Fruit fly (Drosophila melanogaster) whole organism, pupa: ENCODE data around the gene Tengl1.

Experiments
- CG10348 ChIP-seq: fragments of 200-800 bp; sonication (Bioruptor generic); IDR thresholded peaks from 2 replicates; pipeline ENCODE4 v1.3.6; 2022; ENCODE audit warnings: missing biosample characterization, missing genetic modification characterization
- CG12605 ChIP-seq: fragments of 200-800 bp; sonication (Bioruptor generic); IDR thresholded peaks from 2 replicates; pipeline ENCODE4 v1.3.6; 2022; ENCODE audit warnings: missing biosample characterization, missing genetic modification characterization
- CG14655 ChIP-seq: fragments of 200-800 bp; sonication (Bioruptor generic); optimal IDR thresholded peaks from 3 replicates; lab custom pipeline; 2017; ENCODE audit warnings: mild to moderate bottlenecking, missing biosample characterization, missing genetic modification reagents, missing genetic modification characterization
- CG4496 ChIP-seq: fragments of 200-800 bp; sonication (Bioruptor generic); IDR thresholded peaks from 3 replicates; pipeline ENCODE4 v1.3.6; 2022; ENCODE audit warnings: missing biosample characterization, missing genetic modification characterization
- CG8159 ChIP-seq: fragments of 200-800 bp; sonication (Bioruptor generic); optimal IDR thresholded peaks from 3 replicates; lab custom pipeline; 2018; ENCODE audit warnings: missing biosample characterization, mild to moderate bottlenecking, missing genetic modification characterization, moderate library complexity
- D1 ChIP-seq: fragments of 200-800 bp; sonication (Bioruptor generic); optimal IDR thresholded peaks from 2 replicates; lab custom pipeline; 2018; ENCODE audit warnings: missing biosample characterization, mild to moderate bottlenecking, missing genetic modification characterization, moderate library complexity
- EcR ChIP-seq: fragments of 200-800 bp; sonication (Bioruptor generic); optimal IDR thresholded peaks from 3 replicates; lab custom pipeline; 2019; ENCODE audit warnings: missing biosample characterization, missing genetic modification characterization, mild to moderate bottlenecking, moderate library complexity, missing genetic modification reagents
- Pif1B ChIP-seq: fragments of 200-800 bp; sonication (Bioruptor generic); optimal IDR thresholded peaks from 3 replicates; lab custom pipeline; 2016; ENCODE audit warnings: missing biosample characterization, missing genetic modification characterization
- Snoo ChIP-seq: fragments of 200-800 bp; sonication (Bioruptor generic); optimal IDR thresholded peaks from 3 replicates; lab custom pipeline; 2017; ENCODE audit warnings: missing biosample characterization, mild to moderate bottlenecking, missing genetic modification characterization, inconsistent platforms

dm6 chr2L:2200136-2201036 is 40.0 kb downstream of the Tengl1 start:
- TF ChIP-seq CG4496 (GFP tag; lab: Robert Waterston, UW), result no peak
- TF ChIP-seq Snoo (tag; lab: Kevin White, UChicago), result no peak
- no peak for TF ChIP-seq CG14655 (GFP tag; lab: Kevin White, UChicago)
- TF ChIP-seq EcR (GFP tag; lab: Kevin White, UChicago), result peak; percentile 100
- no peak for TF ChIP-seq Pif1B
- no peak for TF ChIP-seq CG12605 (GFP tag; lab: Robert Waterston, UW)
- no peak for TF ChIP-seq CG8159 (tag; lab: Kevin White, UChicago)
- TF ChIP-seq CG10348, result no peak
- no peak for TF ChIP-seq D1 (tag; lab: Kevin White, UChicago)
